Fruit fly (Drosophila melanogaster) whole organism, embryonic: Measurements from ENCODE around the gene CG9044.
A peak's percentile ranks its signal among the peaks of the same experiment; 100 is the strongest.

ENCODE experiments used
- Bteb2 ChIP-seq: fragments of 200-800 bp; sonication (Bioruptor generic); optimal IDR thresholded peaks from 2 replicates; lab custom pipeline; 2016; ENCODE audit warnings: missing biosample characterization, missing genetic modification characterization
- CG10209 ChIP-seq: fragments of 200-800 bp; sonication (Bioruptor generic); optimal IDR thresholded peaks from 3 replicates; lab custom pipeline; 2017; ENCODE audit warnings: missing biosample characterization, mild to moderate bottlenecking, missing genetic modification characterization, missing genetic modification reagents
- CG10565 ChIP-seq: fragments of 200-800 bp; sonication (Bioruptor generic); optimal IDR thresholded peaks from 3 replicates; lab custom pipeline; 2016; ENCODE audit warnings: missing biosample characterization, mild to moderate bottlenecking, missing genetic modification characterization
- CG10959 ChIP-seq: fragments of 200-800 bp; sonication (Bioruptor generic); IDR thresholded peaks from 2 replicates; pipeline ENCODE4 v1.3.6; 2022; ENCODE audit warnings: missing biosample characterization, missing genetic modification characterization
- CG15479 ChIP-seq: fragments of 200-800 bp; sonication (Bioruptor generic); optimal IDR thresholded peaks from 3 replicates; lab custom pipeline; 2019; ENCODE audit warnings: missing biosample characterization, mild to moderate bottlenecking, missing genetic modification characterization, moderate library complexity
- CG16813 ChIP-seq: fragments of 200-800 bp; sonication (Bioruptor generic); IDR thresholded peaks from 3 replicates; pipeline ENCODE4 v1.3.6; 2022; ENCODE audit warnings: missing biosample characterization, missing genetic modification characterization; ENCODE audit not compliant: partially characterized antibody
- CG17829 ChIP-seq: fragments of 200-800 bp; optimal IDR thresholded peaks from 2 replicates; lab custom pipeline; 2019; ENCODE audit warnings: missing biosample characterization, mild to moderate bottlenecking, missing genetic modification characterization, moderate library complexity
- CG30431 ChIP-seq: fragments of 200-800 bp; sonication (Bioruptor generic); optimal IDR thresholded peaks from 2 replicates; lab custom pipeline; 2017; ENCODE audit warnings: missing biosample characterization, missing genetic modification characterization
- CG31441 ChIP-seq: fragments of 200-800 bp; sonication (Bioruptor generic); IDR thresholded peaks from 2 replicates; pipeline ENCODE4 v1.3.6; 2022; ENCODE audit warnings: missing biosample characterization, missing genetic modification characterization
- CG3163 ChIP-seq: fragments of 200-800 bp; sonication (Bioruptor generic); optimal IDR thresholded peaks from 3 replicates; lab custom pipeline; 2016; ENCODE audit warnings: missing biosample characterization, missing genetic modification characterization
- CG33213 ChIP-seq: fragments of 200-800 bp; sonication (Bioruptor generic); optimal IDR thresholded peaks from 3 replicates; lab custom pipeline; 2016; ENCODE audit warnings: missing biosample characterization, missing genetic modification characterization
- CG34376 ChIP-seq: fragments of 200-800 bp; sonication (Bioruptor generic); optimal IDR thresholded peaks from 2 replicates; lab custom pipeline; 2018; ENCODE audit warnings: missing biosample characterization, mild to moderate bottlenecking, missing genetic modification characterization
- CG4707 ChIP-seq: fragments of 200-800 bp; sonication (Bioruptor generic); optimal IDR thresholded peaks from 2 replicates; lab custom pipeline; 2018; ENCODE audit warnings: missing biosample characterization, mild to moderate bottlenecking, missing genetic modification characterization, moderate library complexity
- CG5953 ChIP-seq: fragments of 200-800 bp; sonication (Bioruptor generic); IDR thresholded peaks from 2 replicates; pipeline ENCODE4 v1.3.6; 2022; ENCODE audit warnings: missing biosample characterization, missing genetic modification characterization
- CG6254 ChIP-seq: fragments of 200-800 bp; sonication (Bioruptor generic); optimal IDR thresholded peaks from 3 replicates; lab custom pipeline; 2017; ENCODE audit warnings: mild to moderate bottlenecking, missing biosample characterization, missing genetic modification reagents, missing genetic modification characterization
- CG7745 ChIP-seq: fragments of 200-800 bp; sonication (Bioruptor generic); optimal IDR thresholded peaks from 2 replicates; lab custom pipeline; 2018; ENCODE audit warnings: missing biosample characterization, mild to moderate bottlenecking, missing genetic modification characterization, moderate library complexity
- CG7987 ChIP-seq: fragments of 200-800 bp; sonication (Bioruptor generic); optimal IDR thresholded peaks from 2 replicates; lab custom pipeline; 2018; ENCODE audit warnings: missing biosample characterization, mild to moderate bottlenecking, missing genetic modification characterization, moderate library complexity
- CG8478 ChIP-seq: fragments of >200 bp; optimal IDR thresholded peaks from 2 replicates; lab custom pipeline; 2018
- CG9609 ChIP-seq: fragments of 200-800 bp; sonication (Bioruptor generic); optimal IDR thresholded peaks from 3 replicates; lab custom pipeline; 2016; ENCODE audit warnings: missing biosample characterization, missing genetic modification characterization
- CG9932 ChIP-seq: fragments of 200-800 bp; sonication (Bioruptor generic); IDR thresholded peaks from 2 replicates; pipeline ENCODE4 v1.3.6; 2022; ENCODE audit warnings: missing biosample characterization, missing genetic modification characterization
- CoRest ChIP-seq: fragments of 200-800 bp; sonication (Bioruptor generic); optimal IDR thresholded peaks from 3 replicates; lab custom pipeline; 2018; ENCODE audit warnings: missing biosample characterization, mild to moderate bottlenecking, missing genetic modification characterization, moderate library complexity
- Dfd ChIP-seq, 2 experiments: fragments of >200 bp; optimal IDR thresholded peaks; 2 replicates each; lab custom pipeline; 2017; ENCODE audit warnings: missing biosample characterization in 2 of 2, missing genetic modification characterization in 2 of 2
- Drgx ChIP-seq: fragments of 200-800 bp; sonication (Bioruptor generic); IDR thresholded peaks from 2 replicates; pipeline ENCODE4 v1.3.6; 2022; ENCODE audit warnings: missing biosample characterization, missing genetic modification characterization
- GATAe ChIP-seq: fragments of 200-800 bp; sonication (Bioruptor generic); conservative IDR thresholded peaks from 2 replicates; pipeline ENCODE4 v1.3.6; 2022; ENCODE audit warnings: missing biosample characterization, missing genetic modification characterization
- HLH54F ChIP-seq: fragments of 200-800 bp; sonication (Bioruptor generic); optimal IDR thresholded peaks from 3 replicates; lab custom pipeline; 2016; ENCODE audit warnings: missing biosample characterization, missing genetic modification characterization
- Hr78 ChIP-seq, 2 experiments: fragments of 200-800 bp in 1 of 2; fragments of >200 bp in 1 of 2; sonication (Bioruptor generic) in 1 of 2; optimal IDR thresholded peaks; 2 replicates each; lab custom pipeline; 2017 to 2019; ENCODE audit warnings: missing biosample characterization in 2 of 2, missing genetic modification characterization in 2 of 2, mild to moderate bottlenecking in 1 of 2, moderate library complexity in 1 of 2
- Med ChIP-seq: fragments of 200-800 bp; sonication (Bioruptor generic); peaks from one replicate; lab custom pipeline; 2016; ENCODE audit warnings: missing biosample characterization, missing genetic modification characterization, mild to moderate bottlenecking, inconsistent platforms, moderate library complexity
- NC2α ChIP-seq: fragments of 200-800 bp; sonication (Bioruptor generic); optimal IDR thresholded peaks from 2 replicates; lab custom pipeline; 2016; ENCODE audit warnings: missing biosample characterization, missing genetic modification characterization
- Nf-YC ChIP-seq: fragments of 200-800 bp; optimal IDR thresholded peaks from 3 replicates; lab custom pipeline; 2019; ENCODE audit warnings: missing biosample characterization, mild to moderate bottlenecking, missing genetic modification characterization, moderate library complexity
- Rfx ChIP-seq: fragments of 200-800 bp; sonication (Bioruptor generic); IDR thresholded peaks from 2 replicates; pipeline ENCODE4 v1.3.6; 2022; ENCODE audit warnings: missing biosample characterization, missing genetic modification characterization
- cad ChIP-seq: fragments of >200 bp; optimal IDR thresholded peaks from 2 replicates; lab custom pipeline; 2017; ENCODE audit warnings: missing biosample characterization, missing genetic modification characterization
- chm ChIP-seq: fragments of 200-800 bp; sonication (Bioruptor generic); IDR thresholded peaks from 2 replicates; pipeline ENCODE4 v1.3.6; 2022; ENCODE audit warnings: missing biosample characterization, missing genetic modification characterization
- chn ChIP-seq: fragments of 200-800 bp; sonication (Bioruptor generic); optimal IDR thresholded peaks from 2 replicates; lab custom pipeline; 2016; ENCODE audit warnings: missing biosample characterization, missing genetic modification characterization
- da ChIP-seq: fragments of 200-800 bp; sonication (Bioruptor generic); optimal IDR thresholded peaks from 2 replicates; lab custom pipeline; 2016; ENCODE audit warnings: missing biosample characterization, missing genetic modification characterization
- dmrt11E ChIP-seq: fragments of 200-800 bp; sonication (Bioruptor generic); optimal IDR thresholded peaks from 3 replicates; lab custom pipeline; 2018; ENCODE audit warnings: missing biosample characterization, mild to moderate bottlenecking, missing genetic modification characterization, moderate library complexity
- dysf ChIP-seq: fragments of 200-800 bp; sonication (Bioruptor generic); IDR thresholded peaks from 3 replicates; pipeline ENCODE4 v1.3.6; 2022; ENCODE audit warnings: missing biosample characterization, missing genetic modification characterization
- fru ChIP-seq: fragments of >200 bp; optimal IDR thresholded peaks from 2 replicates; lab custom pipeline; 2017
- h ChIP-seq: fragments of >200 bp; optimal IDR thresholded peaks from 2 replicates; lab custom pipeline; 2017
- jumu ChIP-seq: fragments of 200-800 bp; sonication (Bioruptor generic); optimal IDR thresholded peaks from 3 replicates; lab custom pipeline; 2016; ENCODE audit warnings: missing biosample characterization, missing genetic modification characterization
- lmd ChIP-seq: fragments of 200-800 bp; sonication (Bioruptor generic); IDR thresholded peaks from 2 replicates; pipeline ENCODE4 v1.3.6; 2022; ENCODE audit warnings: missing biosample characterization, missing genetic modification characterization
- lov ChIP-seq, 2 experiments: fragments of 200-800 bp in 1 of 2; fragments of >200 bp in 1 of 2; sonication (Bioruptor generic) in 1 of 2; IDR thresholded peaks in 1 of 2; optimal IDR thresholded peaks in 1 of 2; 2 replicates in 1 of 2; 3 replicates in 1 of 2; pipeline versions ENCODE4 v1.3.6 to Lab custom; 2017 to 2022; ENCODE audit warnings: missing biosample characterization in 1 of 2, missing genetic modification characterization in 1 of 2
- odd ChIP-seq: fragments of 200-800 bp; sonication (Bioruptor generic); optimal IDR thresholded peaks from 2 replicates; lab custom pipeline; 2017; ENCODE audit warnings: missing biosample characterization, mild to moderate bottlenecking, missing genetic modification characterization
- p53 ChIP-seq: fragments of 200-800 bp; sonication (Bioruptor generic); optimal IDR thresholded peaks from 2 replicates; lab custom pipeline; 2016; ENCODE audit warnings: missing biosample characterization, missing genetic modification characterization
- prd ChIP-seq, 3 experiments: fragments of >200 bp in 2 of 3; fragments of 200-800 bp in 1 of 3; sonication (Bioruptor generic) in 1 of 3; optimal IDR thresholded peaks in 2 of 3; IDR thresholded peaks in 1 of 3; 2 replicates in 2 of 3; 3 replicates in 1 of 3; pipeline versions ENCODE4 v1.3.6 to Lab custom; 2017 to 2022; ENCODE audit warnings: missing biosample characterization in 1 of 3, missing genetic modification characterization in 1 of 3
- scrt ChIP-seq: fragments of 200-800 bp; sonication (Bioruptor generic); optimal IDR thresholded peaks from 2 replicates; lab custom pipeline; 2018; ENCODE audit warnings: missing biosample characterization, mild to moderate bottlenecking, missing genetic modification characterization, moderate library complexity
- sd ChIP-seq: fragments of 200-800 bp; sonication (Bioruptor generic); optimal IDR thresholded peaks from 3 replicates; lab custom pipeline; 2018; ENCODE audit warnings: missing biosample characterization, mild to moderate bottlenecking, missing genetic modification characterization, moderate library complexity
- sob ChIP-seq: fragments of 200-800 bp; sonication (Bioruptor generic); IDR thresholded peaks from 2 replicates; pipeline ENCODE4 v1.3.6; 2022; ENCODE audit warnings: missing biosample characterization, missing genetic modification characterization
- unc-4 ChIP-seq: fragments of 200-800 bp; sonication (Bioruptor generic); IDR thresholded peaks from 2 replicates; pipeline ENCODE4 v1.3.6; 2022; ENCODE audit warnings: missing biosample characterization, missing genetic modification characterization; ENCODE audit not compliant: partially characterized antibody
- wdn ChIP-seq: fragments of 200-800 bp; sonication (Bioruptor generic); IDR thresholded peaks from 2 replicates; pipeline ENCODE4 v1.3.6; 2022; ENCODE audit warnings: missing biosample characterization, missing genetic modification characterization
- wek ChIP-seq: fragments of 200-800 bp; sonication (Bioruptor generic); optimal IDR thresholded peaks from 3 replicates; lab custom pipeline; 2018; ENCODE audit warnings: missing biosample characterization, mild to moderate bottlenecking, missing genetic modification characterization, moderate library complexity
- zen2 ChIP-seq: fragments of 200-800 bp; sonication (Bioruptor generic); IDR thresholded peaks from 3 replicates; pipeline ENCODE4 v1.3.6; 2022; ENCODE audit warnings: missing biosample characterization, missing genetic modification characterization; ENCODE audit not compliant: partially characterized antibody

Gene CG9044

dm6 chr2L:5999247-5999646, 50.0 kb downstream of the CG9044 start, which contains the start of gene Kdm5 (continued):
- peak; percentile 47; the same call in 1 of the 2 replicates for TF ChIP-seq chm (GFP tag; lab: Robert Waterston, UW)
- peak; percentile 92 for TF ChIP-seq GATAe (GFP tag; lab: Robert Waterston, UW)
- TF ChIP-seq zen2 (GFP tag; lab: Robert Waterston, UW): no peak
- no peak for TF ChIP-seq sd
- no peak for TF ChIP-seq cad (GFP tag; lab: Kevin White, UChicago)
- TF ChIP-seq CG17829 (tag; lab: Kevin White, UChicago): peak; percentile 42
- no peak for TF ChIP-seq wek (GFP tag; lab: Kevin White, UChicago)
- peak; percentile 37 for TF ChIP-seq jumu
- no peak for TF ChIP-seq prd (optimal IDR thresholded peaks at IDR 0.05; lab: Kevin White, UChicago)
- peak; percentile 45; the same call in 1 of the 3 replicates for TF ChIP-seq prd (GFP tag; IDR thresholded peaks at IDR 0.05; lab: Robert Waterston, UW)
- TF ChIP-seq h (lab: Kevin White, UChicago): no peak
- peak in 1 of 2 experiments; percentile 80 for TF ChIP-seq Hr78 (GFP tag; optimal IDR thresholded peaks at IDR 0.05; lab: Kevin White, UChicago)
- TF ChIP-seq NC2α (GFP tag; lab: Kevin White, UChicago): no peak
- TF ChIP-seq unc-4: 0 out of 2 replicates have a peak, but pooled peaks have one; percentile 26
- TF ChIP-seq CG5953 (GFP tag; lab: Robert Waterston, UW): no peak
- TF ChIP-seq Drgx (GFP tag; lab: Robert Waterston, UW): peak; percentile 45; the same call in 1 of the 2 replicates
- no peak; the same call in 2 of the 3 replicates for TF ChIP-seq dysf (GFP tag; lab: Robert Waterston, UW)
- TF ChIP-seq Nf-YC (tag; lab: Kevin White, UChicago): peak; percentile 68
- TF ChIP-seq CG8478: no peak
- no peak for TF ChIP-seq CG7745
- TF ChIP-seq dmrt11E (tag; lab: Kevin White, UChicago): no peak
- TF ChIP-seq CG4707 (GFP tag; lab: Kevin White, UChicago): no peak
- no peak for TF ChIP-seq fru (lab: Kevin White, UChicago)
- no peak for TF ChIP-seq CG31441 (GFP tag; lab: Robert Waterston, UW)
- no peak for TF ChIP-seq CG6254 (GFP tag; lab: Kevin White, UChicago)
- TF ChIP-seq scrt (GFP tag; lab: Kevin White, UChicago): no peak
- no peak for TF ChIP-seq odd
- no peak for TF ChIP-seq lov (optimal IDR thresholded peaks at IDR 0.05; lab: Kevin White, UChicago)
- no peak for TF ChIP-seq lov (GFP tag; IDR thresholded peaks at IDR 0.05; lab: Robert Waterston, UW)
- no peak for TF ChIP-seq CG10959 (GFP tag; lab: Robert Waterston, UW)
- peak; percentile 22 for TF ChIP-seq p53
- no peak for TF ChIP-seq wdn (GFP tag; lab: Robert Waterston, UW)
- TF ChIP-seq CG10209 (GFP tag; lab: Kevin White, UChicago): no peak
- TF ChIP-seq CG30431 (GFP tag; lab: Kevin White, UChicago): no peak
- TF ChIP-seq CG9932 (GFP tag; lab: Robert Waterston, UW): peak; percentile 61
- no peak for TF ChIP-seq CG15479 (GFP tag; lab: Kevin White, UChicago)
- 0 out of 3 replicates have a peak, but pooled peaks have one; percentile 36 for TF ChIP-seq CG16813 (GFP tag; lab: Robert Waterston, UW)
- peak; percentile 28 for TF ChIP-seq chn (GFP tag; lab: Kevin White, UChicago)
- no peak for TF ChIP-seq Bteb2 (GFP tag; lab: Kevin White, UChicago)
- TF ChIP-seq CG34376 (GFP tag; lab: Kevin White, UChicago): peak; percentile 19
- TF ChIP-seq Dfd (GFP tag; optimal IDR thresholded peaks at IDR 0.05; lab: Kevin White, UChicago): no peak
- TF ChIP-seq CG10565 (GFP tag; lab: Kevin White, UChicago): no peak
- TF ChIP-seq sob: peak; percentile 49; the same call in 1 of the 2 replicates
- TF ChIP-seq CG9609 (GFP tag; lab: Kevin White, UChicago): peak; percentile 54
- TF ChIP-seq CoRest (tag; lab: Kevin White, UChicago): no peak
- peak; percentile 17 for TF ChIP-seq HLH54F (GFP tag; lab: Kevin White, UChicago)
- TF ChIP-seq lmd: peak; percentile 25; the same call in 1 of the 2 replicates
- TF ChIP-seq Rfx: peak; percentile 79
- TF ChIP-seq CG33213 (GFP tag; lab: Kevin White, UChicago): peak; percentile 64
- no peak for TF ChIP-seq CG3163 (GFP tag; lab: Kevin White, UChicago)
- peak; percentile 93 for TF ChIP-seq Med
- no peak for TF ChIP-seq da (GFP tag; lab: Kevin White, UChicago)
- peak; percentile 47 for TF ChIP-seq CG7987 (GFP tag; lab: Kevin White, UChicago)
